Fruit fly (Drosophila melanogaster) S2 (cell line): ENCODE measurements around the gene CG8993.

Experiments used
- CG8478 ChIP-seq: fragments of >200 bp; optimal IDR thresholded peaks from 2 replicates; lab custom pipeline; 2018
- CTCF ChIP-seq, 2 experiments: fragments of >200 bp; optimal IDR thresholded peaks; 2 replicates each; lab custom pipeline; 2018

DNA sequence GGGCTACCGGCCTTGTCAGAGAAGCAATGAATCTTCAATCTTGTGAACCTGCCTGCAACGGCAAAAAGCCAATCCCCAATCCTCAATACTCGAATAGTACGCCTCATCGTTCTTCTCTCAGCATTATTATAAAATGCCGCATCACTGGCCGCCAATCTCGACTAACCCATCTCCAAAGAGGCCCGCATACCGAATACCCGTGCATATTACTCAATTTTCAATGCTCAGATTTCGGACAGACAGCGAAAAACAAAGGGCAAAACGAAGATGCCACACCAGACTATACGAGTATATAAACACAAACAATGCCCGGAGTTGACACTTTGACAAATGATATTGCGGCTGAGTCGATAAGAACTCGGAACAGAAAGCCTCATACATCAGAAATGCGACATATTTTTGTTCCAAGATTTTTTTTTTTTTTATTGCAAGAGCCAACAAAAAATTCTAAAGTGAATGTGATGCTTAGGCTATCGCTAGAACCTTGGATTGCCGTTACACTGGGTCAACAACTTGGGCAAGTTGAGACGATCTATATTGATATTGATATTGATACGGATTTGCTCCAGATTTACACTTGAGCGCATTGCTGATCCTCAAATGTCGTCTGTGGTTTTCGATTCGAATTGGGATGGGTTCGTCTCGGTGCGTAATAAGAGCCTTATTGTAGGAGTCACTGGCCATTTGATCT is 20.9 kb downstream of the CG8993 start:
- no peak for TF ChIP-seq CTCF (optimal IDR thresholded peaks at IDR 0.05; lab: Kevin White, UChicago)
- TF ChIP-seq CG8478: no peak
